Worm (Caenorhabditis elegans) whole organism, mixed stage, embryonic: ENCODE measurements around the gene Y69A2AR.1.

ENCODE experiments used
- M03D4.4 ChIP-seq: sonication (generic microtip); optimal IDR thresholded peaks from 2 replicates; lab custom pipeline; 2017; ENCODE audit warnings: mild to moderate bottlenecking, missing genetic modification characterization, missing compliant biosample characterization
- ceh-39 ChIP-seq: fragments of 150-350 bp; optimal IDR thresholded peaks from 2 replicates; lab custom pipeline; 2014; ENCODE audit warnings: missing biosample characterization, missing genetic modification characterization
- ceh-83 ChIP-seq: fragments of 200-800 bp; sonication (Bioruptor generic); optimal IDR thresholded peaks from 2 replicates; lab custom pipeline; 2018; ENCODE audit warnings: mild to moderate bottlenecking, missing genetic modification characterization, missing compliant biosample characterization
- ces-1 ChIP-seq: fragments of 150-350 bp; optimal IDR thresholded peaks from 2 replicates; lab custom pipeline; 2014; ENCODE audit warnings: missing biosample characterization, missing genetic modification reagents, missing genetic modification characterization
- elt-3 ChIP-seq: fragments of 150-350 bp; optimal IDR thresholded peaks from 2 replicates; lab custom pipeline; 2014; ENCODE audit warnings: missing biosample characterization, missing genetic modification characterization
- lin-32 ChIP-seq: fragments of 200-800 bp; sonication (Bioruptor generic); optimal IDR thresholded peaks from 2 replicates; lab custom pipeline; 2018; ENCODE audit warnings: mild to moderate bottlenecking, missing genetic modification characterization, missing compliant biosample characterization
- lsy-2 ChIP-seq: fragments of 150-350 bp; optimal IDR thresholded peaks from 2 replicates; lab custom pipeline; 2014; ENCODE audit warnings: missing biosample characterization, missing genetic modification characterization
- nhr-28 ChIP-seq: fragments of 150-350 bp; optimal IDR thresholded peaks from 2 replicates; lab custom pipeline; 2014; ENCODE audit warnings: missing biosample characterization, missing genetic modification characterization
- pha-4 ChIP-seq: fragments of 150-350 bp; optimal IDR thresholded peaks from 2 replicates; lab custom pipeline; 2018; ENCODE audit warnings: missing biosample characterization, missing genetic modification reagents, missing genetic modification characterization
- unc-39 ChIP-seq: fragments of 150-350 bp; optimal IDR thresholded peaks from 2 replicates; lab custom pipeline; 2014; ENCODE audit warnings: missing biosample characterization, missing genetic modification characterization
- unc-62 ChIP-seq: fragments of 150-350 bp; optimal IDR thresholded peaks from 2 replicates; lab custom pipeline; 2014; ENCODE audit warnings: missing biosample characterization, missing genetic modification reagents, missing genetic modification characterization
- ztf-11 ChIP-seq: fragments of 150-350 bp; optimal IDR thresholded peaks from 2 replicates; lab custom pipeline; 2014; ENCODE audit warnings: missing biosample characterization, missing genetic modification characterization

DNA sequence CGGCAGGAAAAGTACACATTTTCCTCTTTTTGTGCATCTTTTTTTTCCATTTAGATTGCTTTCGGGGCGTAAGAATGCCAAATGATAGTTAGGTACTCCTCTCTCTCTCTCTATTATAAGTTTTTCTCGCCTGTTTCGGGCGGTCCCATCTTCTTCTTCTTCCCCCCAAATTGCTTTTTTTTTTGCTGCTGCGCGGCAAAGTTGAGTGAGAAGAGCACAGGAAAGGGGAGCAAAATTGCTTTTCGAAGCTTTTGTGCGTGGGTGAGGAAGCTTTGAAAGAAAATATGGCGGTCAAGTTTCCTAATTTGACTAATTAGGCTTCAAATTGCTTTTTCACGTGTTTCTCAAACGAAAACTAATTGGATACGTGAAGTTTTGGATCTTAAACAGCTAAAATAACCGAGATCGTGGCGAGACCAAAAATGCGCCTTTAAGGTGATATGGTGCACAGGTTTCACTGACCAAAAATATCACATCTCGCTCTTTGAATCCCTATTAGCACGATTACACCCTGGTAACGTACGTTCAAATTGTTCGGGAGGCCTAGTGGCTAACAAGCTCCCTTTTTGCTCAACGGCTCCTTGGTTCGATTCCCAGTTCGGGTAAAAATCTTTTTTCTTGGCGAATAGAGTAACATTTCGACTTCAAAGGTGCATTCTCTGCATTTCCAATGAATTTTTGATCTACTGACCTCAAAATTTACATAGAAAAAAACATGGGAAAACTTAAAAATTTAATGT lies 10.3 kb upstream of the Y69A2AR.1 start:
- TF ChIP-seq pha-4 (tag; lab: Kevin White, UChicago) (no peak), ces-1 (GFP tag; lab: Kevin White, UChicago) (peak; percentile 46), lsy-2 (tag; lab: Kevin White, UChicago) (no peak), ceh-39 (tag; lab: Kevin White, UChicago) (no peak), ztf-11 (tag; lab: Kevin White, UChicago) (no peak), nhr-28 (tag; lab: Kevin White, UChicago) (no peak), ceh-83 (GFP tag; lab: Kevin White, UChicago) (no peak), elt-3 (no peak), unc-62 (GFP tag; lab: Kevin White, UChicago) (no peak), M03D4.4 (tag; lab: Kevin White, UChicago) (no peak), unc-39 (tag; lab: Kevin White, UChicago) (no peak), lin-32 (GFP tag; lab: Kevin White, UChicago) (no peak)
